Fruit fly (Drosophila melanogaster) whole organism: ENCODE measurements around the gene Sh3beta.
A peak's percentile ranks its signal among the peaks of the same experiment; 100 is the strongest.

ENCODE experiments used
- CG8478 ChIP-seq: fragments of >200 bp; optimal IDR thresholded peaks from 2 replicates; lab custom pipeline; 2018; ENCODE audit warnings: inconsistent platforms
- Dll ChIP-seq: fragments of >200 bp; optimal IDR thresholded peaks from 2 replicates; lab custom pipeline; 2017
- EcR ChIP-seq, 2 experiments: fragments of >200 bp; optimal IDR thresholded peaks; 2 replicates each; lab custom pipeline; 2017; ENCODE audit warnings: missing biosample characterization in 2 of 2, missing genetic modification characterization in 2 of 2, missing genetic modification reagents in 2 of 2
- pan ChIP-seq: fragments of >200 bp; optimal IDR thresholded peaks from 2 replicates; lab custom pipeline; 2017
- psq ChIP-seq: fragments of >200 bp; optimal IDR thresholded peaks from 2 replicates; lab custom pipeline; 2017
- usp ChIP-seq: fragments of >200 bp; optimal IDR thresholded peaks from 2 replicates; lab custom pipeline; 2017; ENCODE audit warnings: missing biosample characterization, missing genetic modification characterization, mixed read lengths

The Sh3beta gene

dm6 chr3L:7349311-7349710 is 19.7 kb downstream of the Sh3beta start:
- TF ChIP-seq pan (lab: Kevin White, UChicago) (no peak), CG8478 (lab: Kevin White, UChicago) (no peak), usp (GFP tag; lab: Kevin White, UChicago) (no peak), Dll (lab: Kevin White, UChicago) (no peak), psq (lab: Kevin White, UChicago) (no peak), EcR (GFP tag; optimal IDR thresholded peaks at IDR 0.05; lab: Kevin White, UChicago) (no peak)

dm6 chr3L:7347984-7348631 is 21.0 kb downstream of the Sh3beta start, which contains the start of the genes Srp19 and qm:
Gene Srp19 (minus strand): TSS chr3L:7348034.
Gene qm (plus strand): TSS chr3L:7348313.
- no peak for TF ChIP-seq psq (lab: Kevin White, UChicago)
- no peak for TF ChIP-seq usp (GFP tag; lab: Kevin White, UChicago)
- TF ChIP-seq Dll (lab: Kevin White, UChicago) = no peak
- TF ChIP-seq EcR (GFP tag; optimal IDR thresholded peaks at IDR 0.05; lab: Kevin White, UChicago) = no peak
- TF ChIP-seq pan (lab: Kevin White, UChicago) = no peak
- TF ChIP-seq CG8478 (lab: Kevin White, UChicago) = no peak

dm6 chr3L:7346951-7347350 is 22.1 kb downstream of the Sh3beta start, which contains the start of gene CG14834:
Gene CG14834 (minus strand): TSS chr3L:7347123.
- TF ChIP-seq usp (GFP tag; lab: Kevin White, UChicago) = no peak
- TF ChIP-seq EcR (GFP tag; optimal IDR thresholded peaks at IDR 0.05; lab: Kevin White, UChicago) = no peak
- TF ChIP-seq CG8478 (lab: Kevin White, UChicago) = no peak
- TF ChIP-seq pan (lab: Kevin White, UChicago) = no peak
- no peak for TF ChIP-seq psq (lab: Kevin White, UChicago)
- no peak for TF ChIP-seq Dll (lab: Kevin White, UChicago)

- TF ChIP-seq Dll (lab: Kevin White, UChicago) (peak; percentile 12), CG8478 (lab: Kevin White, UChicago) (no peak)
Observed at dm6 chr3L:7344965-7345427, 24.1 kb downstream of the Sh3beta start, which contains the start of gene Cln7. Gene Cln7 (minus strand): TSS chr3L:7345183.

- TF ChIP-seq pan (lab: Kevin White, UChicago) (no peak), psq (lab: Kevin White, UChicago) (no peak), Dll (lab: Kevin White, UChicago) (no peak), usp (GFP tag; lab: Kevin White, UChicago) (no peak), EcR (GFP tag; optimal IDR thresholded peaks at IDR 0.05; lab: Kevin White, UChicago) (no peak), CG8478 (lab: Kevin White, UChicago) (no peak)
Observed at dm6 chr3L:7344001-7344400, 25.1 kb downstream of the Sh3beta start.

dm6 chr3L:7339216-7339742 is 29.8 kb downstream of the Sh3beta start, which contains the start of the genes lark and eco:
Gene lark (plus strand): TSS chr3L:7339266.
Gene eco (minus strand): TSS chr3L:7339340.
- TF ChIP-seq usp (GFP tag; lab: Kevin White, UChicago) = no peak
- no peak for TF ChIP-seq Dll (lab: Kevin White, UChicago)
- no peak for TF ChIP-seq EcR (GFP tag; optimal IDR thresholded peaks at IDR 0.05; lab: Kevin White, UChicago)
- no peak for TF ChIP-seq CG8478 (lab: Kevin White, UChicago)
- no peak for TF ChIP-seq pan (lab: Kevin White, UChicago)
- no peak for TF ChIP-seq psq (lab: Kevin White, UChicago)

dm6 chr3L:7338786-7339185 is 30.3 kb downstream of the Sh3beta start:
- TF ChIP-seq pan (lab: Kevin White, UChicago) (no peak), CG8478 (lab: Kevin White, UChicago) (no peak), EcR (GFP tag; optimal IDR thresholded peaks at IDR 0.05; lab: Kevin White, UChicago) (no peak), usp (GFP tag; lab: Kevin White, UChicago) (no peak), Dll (lab: Kevin White, UChicago) (no peak), psq (lab: Kevin White, UChicago) (no peak)

- TF ChIP-seq Dll (lab: Kevin White, UChicago) (no peak), psq (lab: Kevin White, UChicago) (no peak)
Observed at dm6 chr3L:7334990-7335389, 34.1 kb downstream of the Sh3beta start, which contains the start of the genes wrm1 and wrm2. Gene wrm1 (minus strand): TSS chr3L:7335226. Gene wrm2 (minus strand): TSS chr3L:7335226.

- no peak for TF ChIP-seq usp (GFP tag; lab: Kevin White, UChicago)
- no peak for TF ChIP-seq psq (lab: Kevin White, UChicago)
- TF ChIP-seq Dll (lab: Kevin White, UChicago) = no peak
- no peak for TF ChIP-seq CG8478 (lab: Kevin White, UChicago)
- no peak for TF ChIP-seq pan (lab: Kevin White, UChicago)
- no peak for TF ChIP-seq EcR (GFP tag; optimal IDR thresholded peaks at IDR 0.05; lab: Kevin White, UChicago)
Observed at dm6 chr3L:7328567-7329253, 40.4 kb downstream of the Sh3beta start, which contains the start of the genes mrva, CG42307 and mus312. Gene mrva (minus strand): TSS chr3L:7328842. Gene CG42307 (plus strand): TSS chr3L:7329132. Gene mus312 (plus strand): TSS chr3L:7329132.

- no peak for TF ChIP-seq pan (lab: Kevin White, UChicago)
- TF ChIP-seq EcR (GFP tag; optimal IDR thresholded peaks at IDR 0.05; lab: Kevin White, UChicago) = no peak
- TF ChIP-seq Dll (lab: Kevin White, UChicago) = no peak
- no peak for TF ChIP-seq CG8478 (lab: Kevin White, UChicago)
- no peak for TF ChIP-seq psq (lab: Kevin White, UChicago)
- TF ChIP-seq usp (GFP tag; lab: Kevin White, UChicago) = no peak
Observed at dm6 chr3L:7326676-7327075, 42.4 kb downstream of the Sh3beta start.

dm6 chr3L:7323348-7323747 is 45.7 kb downstream of the Sh3beta start, which contains the start of the genes RhoGEF4 and Rint1:
Gene RhoGEF4 (minus strand): TSS chr3L:7323411.
Gene Rint1 (plus strand): TSS chr3L:7323619.
- TF ChIP-seq pan (lab: Kevin White, UChicago) (no peak), usp (GFP tag; lab: Kevin White, UChicago) (no peak), CG8478 (lab: Kevin White, UChicago) (no peak), psq (lab: Kevin White, UChicago) (no peak), EcR (GFP tag; optimal IDR thresholded peaks at IDR 0.05; lab: Kevin White, UChicago) (no peak), Dll (lab: Kevin White, UChicago) (no peak)
